Worm (Caenorhabditis elegans) whole organism, L2 larva: ENCODE measurements around the gene F01E11.18.

Experiments
- aly-2 ChIP-seq: fragments of 150-350 bp; optimal IDR thresholded peaks from 2 replicates; lab custom pipeline; 2014; ENCODE audit warnings: missing biosample characterization, missing genetic modification characterization
- lsy-2 ChIP-seq, 2 experiments: fragments of 150-350 bp in 1 of 2; sonication (generic microtip) in 1 of 2; optimal IDR thresholded peaks; 2 replicates each; lab custom pipeline; 2014 to 2017; ENCODE audit warnings: missing biosample characterization in 2 of 2, missing genetic modification characterization in 2 of 2
- nhr-11 ChIP-seq: fragments of 150-350 bp; optimal IDR thresholded peaks from 2 replicates; lab custom pipeline; 2014; ENCODE audit warnings: missing biosample characterization, missing genetic modification characterization
- nhr-25 ChIP-seq: fragments of 150-350 bp; sonication (generic microtip); optimal IDR thresholded peaks from 3 replicates; lab custom pipeline; 2014; ENCODE audit warnings: missing biosample characterization, missing genetic modification characterization
- snpc-4 ChIP-seq: fragments of 150-350 bp; optimal IDR thresholded peaks from 2 replicates; lab custom pipeline; 2014; ENCODE audit warnings: missing biosample characterization, missing genetic modification characterization
- unc-39 ChIP-seq: fragments of 150-350 bp; optimal IDR thresholded peaks from 2 replicates; lab custom pipeline; 2014; ENCODE audit warnings: missing biosample characterization, missing genetic modification characterization
- ztf-11 ChIP-seq: sonication (generic microtip); optimal IDR thresholded peaks from 2 replicates; lab custom pipeline; 2017; ENCODE audit warnings: missing biosample characterization, missing genetic modification characterization

DNA sequence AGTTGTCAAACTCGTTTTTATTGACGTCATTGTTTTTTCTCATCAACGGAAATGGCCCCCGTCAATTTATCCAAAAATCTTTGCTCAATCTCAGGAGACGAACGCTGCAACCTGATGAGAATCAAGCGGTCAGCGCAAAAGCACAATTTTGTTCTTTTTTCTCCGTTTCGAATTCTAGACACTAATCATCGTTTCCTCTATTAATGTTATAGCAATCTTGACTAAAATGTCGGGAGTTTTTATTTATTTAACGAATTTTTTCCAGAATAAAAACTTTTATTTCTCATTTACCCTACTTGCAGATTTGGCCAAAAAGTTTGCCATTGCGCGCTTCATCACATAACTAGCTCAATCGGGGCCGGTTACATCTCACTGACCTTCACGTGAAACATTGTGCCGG, at the start of gene F01E11.18:
- TF ChIP-seq nhr-11 (no peak), ztf-11 (no peak), nhr-25 (tag; lab: Kevin White, UChicago) (no peak), unc-39 (tag; lab: Kevin White, UChicago) (no peak), lsy-2 (tag; optimal IDR thresholded peaks at IDR 0.05; lab: Kevin White, UChicago) (no peak), aly-2 (tag; lab: Kevin White, UChicago) (no peak), snpc-4 (tag; lab: Kevin White, UChicago) (no peak)
